Fruit fly (Drosophila melanogaster): ENCODE data around the gene mRpS2.

Gene mRpS2

dm6 chr2L:4812261-4813022 is 37.8 kb downstream of the mRpS2 start, which contains the start of gene CG15629:
Gene CG15629 (plus strand): TSS chr2L:4813009.
- TF ChIP-seq ttk (optimal IDR thresholded peaks at IDR 0.05): no peak

dm6 chr2L:4811491-4812058 is 38.6 kb downstream of the mRpS2 start:
- TF ChIP-seq ttk (optimal IDR thresholded peaks at IDR 0.05): no peak
- TF ChIP-seq insv (optimal IDR thresholded peaks at IDR 0.05): no peak
- no peak for TF ChIP-seq psq (optimal IDR thresholded peaks at IDR 0.05)
- TF ChIP-seq Myc (optimal IDR thresholded peaks at IDR 0.05): no peak
- no peak for TF ChIP-seq Sin3A (optimal IDR thresholded peaks at IDR 0.05)
- TF ChIP-seq h (optimal IDR thresholded peaks at IDR 0.05): no peak

- TF ChIP-seq ttk (optimal IDR thresholded peaks at IDR 0.05): no peak
- TF ChIP-seq psq (optimal IDR thresholded peaks at IDR 0.05): no peak
- TF ChIP-seq h (optimal IDR thresholded peaks at IDR 0.05): no peak
- TF ChIP-seq Myc (optimal IDR thresholded peaks at IDR 0.05): no peak
- no peak for TF ChIP-seq Sin3A (optimal IDR thresholded peaks at IDR 0.05)
- no peak for TF ChIP-seq insv (optimal IDR thresholded peaks at IDR 0.05)
Measured at dm6 chr2L:4810697-4811490, 39.3 kb downstream of the mRpS2 start.

dm6 chr2L:4810044-4810609 is 40.1 kb downstream of the mRpS2 start:
- TF ChIP-seq Sin3A (optimal IDR thresholded peaks at IDR 0.05) (no peak), ttk (optimal IDR thresholded peaks at IDR 0.05) (no peak), Myc (optimal IDR thresholded peaks at IDR 0.05) (no peak), insv (optimal IDR thresholded peaks at IDR 0.05) (no peak), h (optimal IDR thresholded peaks at IDR 0.05) (no peak), psq (optimal IDR thresholded peaks at IDR 0.05) (no peak)

- no peak for TF ChIP-seq h (optimal IDR thresholded peaks at IDR 0.05)
- no peak for TF ChIP-seq Sin3A (optimal IDR thresholded peaks at IDR 0.05)
- TF ChIP-seq Myc (optimal IDR thresholded peaks at IDR 0.05): no peak
- no peak for TF ChIP-seq psq (optimal IDR thresholded peaks at IDR 0.05)
- TF ChIP-seq insv (optimal IDR thresholded peaks at IDR 0.05): no peak
- TF ChIP-seq ttk (optimal IDR thresholded peaks at IDR 0.05): no peak
Measured at dm6 chr2L:4807953-4808604, 42.1 kb downstream of the mRpS2 start.

dm6 chr2L:4806109-4806508 is 44.1 kb downstream of the mRpS2 start:
- no peak for TF ChIP-seq insv (optimal IDR thresholded peaks at IDR 0.05)
- no peak for TF ChIP-seq h (optimal IDR thresholded peaks at IDR 0.05)
- no peak for TF ChIP-seq psq (optimal IDR thresholded peaks at IDR 0.05)
- no peak for TF ChIP-seq ttk (optimal IDR thresholded peaks at IDR 0.05)
- no peak for TF ChIP-seq Sin3A (optimal IDR thresholded peaks at IDR 0.05)
- no peak for TF ChIP-seq Myc (optimal IDR thresholded peaks at IDR 0.05)

- TF ChIP-seq Myc (optimal IDR thresholded peaks at IDR 0.05): no peak
- TF ChIP-seq ttk (optimal IDR thresholded peaks at IDR 0.05): no peak
- no peak for TF ChIP-seq insv (optimal IDR thresholded peaks at IDR 0.05)
- no peak for TF ChIP-seq psq (optimal IDR thresholded peaks at IDR 0.05)
- no peak for TF ChIP-seq Sin3A (optimal IDR thresholded peaks at IDR 0.05)
Measured at dm6 chr2L:4801705-4802216, 48.5 kb downstream of the mRpS2 start, which contains the start of gene slf. Gene slf (minus strand): TSS chr2L:4801923.

- TF ChIP-seq insv (optimal IDR thresholded peaks at IDR 0.05) (no peak), Sin3A (optimal IDR thresholded peaks at IDR 0.05) (no peak), h (optimal IDR thresholded peaks at IDR 0.05) (no peak), ttk (optimal IDR thresholded peaks at IDR 0.05) (no peak), Myc (optimal IDR thresholded peaks at IDR 0.05) (no peak), psq (optimal IDR thresholded peaks at IDR 0.05) (no peak)
Measured at dm6 chr2L:4800033-4800432, 50.2 kb downstream of the mRpS2 start.

All from Kc167 (cell line).